Worm (Caenorhabditis elegans) whole organism, late embryonic: ENCODE data around the gene R05G6.1.
A peak's percentile ranks its signal among the peaks of the same experiment; 100 is the strongest.

ENCODE experiments used
- ama-1 ChIP-seq: fragments of 150-350 bp; optimal IDR thresholded peaks from 2 replicates; lab custom pipeline; 2014
- ceh-45 ChIP-seq: fragments of 200-800 bp; sonication (Bioruptor generic); IDR thresholded peaks from 2 replicates; pipeline ENCODE4 v1.3.6; 2022; ENCODE audit warnings: missing genetic modification reagents, missing genetic modification characterization, missing compliant biosample characterization
- dve-1 ChIP-seq: sonication (generic microtip); optimal IDR thresholded peaks from 2 replicates; lab custom pipeline; 2017; ENCODE audit warnings: antibody characterized with exemption, mild to moderate bottlenecking, missing genetic modification characterization, missing compliant biosample characterization
- lin-11 ChIP-seq: fragments of 200-800 bp; sonication (Bioruptor generic); optimal IDR thresholded peaks from 2 replicates; lab custom pipeline; 2018; ENCODE audit warnings: mild to moderate bottlenecking, missing genetic modification characterization, missing compliant biosample characterization
- nhr-232 ChIP-seq: sonication (generic microtip); optimal IDR thresholded peaks from 2 replicates; lab custom pipeline; 2016; ENCODE audit warnings: missing genetic modification characterization, missing compliant biosample characterization
- pha-4 ChIP-seq: fragments of 150-350 bp; optimal IDR thresholded peaks from 2 replicates; lab custom pipeline; 2018; ENCODE audit warnings: missing biosample characterization, missing genetic modification reagents, missing genetic modification characterization
- pqm-1 ChIP-seq: sonication (generic microtip); optimal IDR thresholded peaks from 2 replicates; lab custom pipeline; 2016; ENCODE audit warnings: missing genetic modification characterization, missing compliant biosample characterization
- tbx-2 ChIP-seq: sonication (generic microtip); optimal IDR thresholded peaks from 2 replicates; lab custom pipeline; 2016; ENCODE audit warnings: missing genetic modification characterization, missing compliant biosample characterization
- unc-42 ChIP-seq: sonication (generic microtip); optimal IDR thresholded peaks from 2 replicates; lab custom pipeline; 2016; ENCODE audit warnings: missing genotype, missing genetic modification characterization, missing compliant biosample characterization

ce11 chrIV:7585273-7585882 lies 52.9 kb downstream of the R05G6.1 start:
- TF ChIP-seq lin-11 (tag; lab: Kevin White, UChicago) (no peak), nhr-232 (no peak), ama-1 (lab: Kevin White, UChicago) (no peak), pha-4 (tag; lab: Kevin White, UChicago) (no peak), ceh-45 (no peak), unc-42 (tag; lab: Kevin White, UChicago) (peak; percentile 88), pqm-1 (tag; lab: Kevin White, UChicago) (no peak), dve-1 (no peak), tbx-2 (tag; lab: Kevin White, UChicago) (no peak)
